Worm (Caenorhabditis elegans) whole organism, L3 larva: ENCODE results near the gene nyn-1.
A peak's percentile ranks its signal among the peaks of the same experiment; 100 is the strongest.

Experiments used
- R02D3.7 ChIP-seq: fragments of 150-350 bp; optimal IDR thresholded peaks from 2 replicates; lab custom pipeline; 2014; ENCODE audit warnings: missing biosample characterization, missing genetic modification characterization
- ZK546.5 ChIP-seq: sonication (generic microtip); optimal IDR thresholded peaks from 2 replicates; lab custom pipeline; 2017; ENCODE audit warnings: missing biosample characterization, missing genetic modification characterization
- aly-2 ChIP-seq: fragments of 150-350 bp; optimal IDR thresholded peaks from 2 replicates; lab custom pipeline; 2014; ENCODE audit warnings: missing biosample characterization, missing genetic modification characterization
- ceh-9 ChIP-seq: sonication (generic microtip); optimal IDR thresholded peaks from 2 replicates; lab custom pipeline; 2018; ENCODE audit warnings: missing biosample characterization, missing genetic modification characterization
- daf-12 ChIP-seq: fragments of 150-350 bp; optimal IDR thresholded peaks from 2 replicates; lab custom pipeline; 2014; ENCODE audit warnings: missing biosample characterization, missing genetic modification reagents, missing genetic modification characterization
- elt-2 ChIP-seq: sonication (generic microtip); optimal IDR thresholded peaks from 2 replicates; lab custom pipeline; 2016; ENCODE audit warnings: missing genetic modification reagents, mild to moderate bottlenecking, missing genetic modification characterization, missing compliant biosample characterization
- elt-3 ChIP-seq, 3 experiments: fragments of 150-350 bp in 1 of 3; sonication (generic microtip) in 2 of 3; optimal IDR thresholded peaks; 2 replicates in 2 of 3; 4 replicates in 1 of 3; lab custom pipeline; 2014 to 2017; ENCODE audit warnings: missing biosample characterization in 3 of 3, missing genetic modification characterization in 3 of 3
- eor-1 ChIP-seq, 2 experiments: fragments of 150-350 bp; optimal IDR thresholded peaks; 2 replicates each; lab custom pipeline; 2014 to 2018; ENCODE audit warnings: missing biosample characterization in 2 of 2, missing genetic modification characterization in 2 of 2
- fos-1 ChIP-seq: fragments of 150-350 bp; optimal IDR thresholded peaks from 2 replicates; lab custom pipeline; 2014; ENCODE audit warnings: missing biosample characterization, missing genetic modification characterization
- jun-1 ChIP-seq: fragments of 150-350 bp; optimal IDR thresholded peaks from 2 replicates; lab custom pipeline; 2014; ENCODE audit warnings: missing biosample characterization, missing genetic modification reagents, missing genetic modification characterization
- lin-15B ChIP-seq: fragments of 150-350 bp; optimal IDR thresholded peaks from 2 replicates; lab custom pipeline; 2014; ENCODE audit warnings: missing biosample characterization, missing genetic modification characterization
- mdl-1 ChIP-seq: fragments of 150-350 bp; optimal IDR thresholded peaks from 2 replicates; lab custom pipeline; 2014; ENCODE audit warnings: missing biosample characterization, missing genetic modification characterization
- nfya-1 ChIP-seq: sonication (generic microtip); optimal IDR thresholded peaks from 2 replicates; lab custom pipeline; 2017; ENCODE audit warnings: missing genetic modification characterization, mild to moderate bottlenecking, missing compliant biosample characterization, antibody characterized with exemption, moderate library complexity; ENCODE audit not compliant: insufficient read depth
- nhr-11 ChIP-seq: fragments of 150-350 bp; optimal IDR thresholded peaks from 2 replicates; lab custom pipeline; 2014; ENCODE audit warnings: missing biosample characterization, missing genetic modification characterization
- nhr-12 ChIP-seq: fragments of 150-350 bp; optimal IDR thresholded peaks from 2 replicates; lab custom pipeline; 2014; ENCODE audit warnings: missing biosample characterization, missing genetic modification characterization
- nhr-23 ChIP-seq: fragments of 150-350 bp; optimal IDR thresholded peaks from 2 replicates; lab custom pipeline; 2014; ENCODE audit warnings: missing biosample characterization, missing genetic modification reagents, missing genetic modification characterization
- nhr-43 ChIP-seq: sonication (generic microtip); optimal IDR thresholded peaks from 2 replicates; lab custom pipeline; 2016; ENCODE audit warnings: mild to moderate bottlenecking, missing genetic modification characterization, missing compliant biosample characterization; ENCODE audit not compliant: poor library complexity, severe bottlenecking
- nhr-77 ChIP-seq: fragments of 150-350 bp; optimal IDR thresholded peaks from 2 replicates; lab custom pipeline; 2014; ENCODE audit warnings: missing biosample characterization, missing genetic modification characterization
- pha-4 ChIP-seq: fragments of 150-350 bp; optimal IDR thresholded peaks from 2 replicates; lab custom pipeline; 2014; ENCODE audit warnings: missing biosample characterization, missing genetic modification reagents, missing genetic modification characterization
- pqm-1 ChIP-seq: fragments of 150-350 bp; optimal IDR thresholded peaks from 2 replicates; lab custom pipeline; 2017; ENCODE audit warnings: missing biosample characterization, missing genetic modification characterization, inconsistent platforms
- skn-1 ChIP-seq: fragments of 150-350 bp; optimal IDR thresholded peaks from 2 replicates; lab custom pipeline; 2014; ENCODE audit warnings: missing biosample characterization, missing genetic modification characterization
- tbx-2 ChIP-seq: sonication (generic microtip); optimal IDR thresholded peaks from 2 replicates; lab custom pipeline; 2016; ENCODE audit warnings: mild to moderate bottlenecking, missing genetic modification characterization, missing compliant biosample characterization
- unc-62 ChIP-seq: fragments of 150-350 bp; sonication (generic microtip); optimal IDR thresholded peaks from 4 replicates; lab custom pipeline; 2014; ENCODE audit warnings: missing biosample characterization, missing genetic modification reagents, missing genetic modification characterization
- zag-1 ChIP-seq: fragments of 150-350 bp; optimal IDR thresholded peaks from 2 replicates; lab custom pipeline; 2014; ENCODE audit warnings: missing biosample characterization, missing genetic modification characterization
- ztf-11 ChIP-seq: fragments of 150-350 bp; optimal IDR thresholded peaks from 2 replicates; lab custom pipeline; 2014; ENCODE audit warnings: missing biosample characterization, missing genetic modification characterization
- ztf-4 ChIP-seq: fragments of 150-350 bp; optimal IDR thresholded peaks from 2 replicates; lab custom pipeline; 2014; ENCODE audit warnings: missing biosample characterization, missing genetic modification characterization

Gene nyn-1

DNA sequence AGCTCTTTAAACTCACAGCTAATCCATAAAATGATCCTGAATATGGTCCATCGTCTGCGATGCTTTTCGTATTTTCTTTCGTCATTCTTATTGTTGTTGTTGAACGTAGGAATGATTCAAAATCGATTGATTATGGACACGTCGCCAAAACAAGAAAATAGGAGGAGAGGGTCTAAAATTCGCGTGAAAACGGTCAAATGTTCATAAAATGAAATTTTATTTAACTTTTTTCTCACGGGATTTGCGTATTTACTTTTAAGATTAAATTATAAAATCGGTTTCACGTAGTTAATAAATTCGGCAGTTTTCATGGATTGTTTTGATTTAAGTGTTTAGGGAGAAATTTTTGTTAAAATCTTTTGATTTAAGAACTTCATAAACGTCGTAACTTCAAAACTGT, 37.7 kb downstream of the nyn-1 start, which contains the start of gene C08F11.10:
Gene C08F11.10, minus strand, starts transcription at position 101 of the 400 bp plus-strand sequence.
- TF ChIP-seq pqm-1 (tag; lab: Kevin White, UChicago): no peak

ce11 chrIV:13647558-13647957, 39.3 kb downstream of the nyn-1 start, which contains the start of gene ule-4:
TSS of gene ule-4 (minus strand) at chrIV:13647658.
- no peak for TF ChIP-seq nhr-11 (tag; lab: Kevin White, UChicago)
- TF ChIP-seq daf-12 (tag; lab: Kevin White, UChicago): no peak
- no peak for TF ChIP-seq ZK546.5 (tag; lab: Kevin White, UChicago)
- no peak for TF ChIP-seq zag-1 (tag; lab: Kevin White, UChicago)
- no peak for TF ChIP-seq nfya-1
- no peak for TF ChIP-seq nhr-43 (tag; lab: Kevin White, UChicago)
- no peak for TF ChIP-seq ceh-9
- TF ChIP-seq eor-1 (tag; optimal IDR thresholded peaks at IDR 0.05; lab: Kevin White, UChicago): no peak
- TF ChIP-seq, all 47 proteins: peak for 0

DNA sequence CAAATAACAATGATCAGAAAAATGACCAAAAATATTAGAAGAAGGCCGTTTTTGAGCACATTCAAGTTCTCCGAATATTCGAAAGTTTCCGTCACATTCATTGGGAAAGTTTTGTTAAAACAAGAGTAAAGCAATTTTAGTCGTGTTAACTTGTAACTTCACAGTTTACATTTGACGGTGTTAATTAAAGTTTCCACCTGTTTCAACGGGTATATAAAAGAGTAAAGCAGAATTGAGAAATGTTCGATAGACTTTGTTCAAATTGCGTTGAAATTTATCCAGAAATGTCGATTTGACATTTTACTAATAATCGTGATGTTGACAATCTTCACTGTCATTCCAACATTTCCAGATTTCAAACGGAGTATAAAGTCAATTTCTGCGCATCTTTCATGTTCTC, 41.0 kb downstream of the nyn-1 start, which contains the start of gene srz-29:
Gene srz-29, minus strand, starts transcription at position 101 of the 400 bp plus-strand sequence.
- TF ChIP-seq eor-1 (tag; optimal IDR thresholded peaks at IDR 0.05; lab: Kevin White, UChicago): no peak
- no peak for TF ChIP-seq ztf-11 (tag; lab: Kevin White, UChicago)
- no peak for TF ChIP-seq elt-3 (tag; optimal IDR thresholded peaks at IDR 0.05; lab: Kevin White, UChicago)
- TF ChIP-seq nhr-77 (tag; lab: Kevin White, UChicago): no peak
- no peak for TF ChIP-seq unc-62 (GFP tag; lab: Kevin White, UChicago)
- TF ChIP-seq jun-1 (tag; lab: Kevin White, UChicago): no peak
- TF ChIP-seq ztf-4 (tag; lab: Kevin White, UChicago): no peak
- TF ChIP-seq daf-12 (tag; lab: Kevin White, UChicago): no peak
- TF ChIP-seq mdl-1 (tag; lab: Kevin White, UChicago): no peak
- TF ChIP-seq fos-1: no peak
- no peak for TF ChIP-seq zag-1 (tag; lab: Kevin White, UChicago)
- no peak for TF ChIP-seq pha-4

ce11 chrIV:13639027-13639426, 47.8 kb downstream of the nyn-1 start, which contains the start of gene ugt-22:
TSS of gene ugt-22 (plus strand) at chrIV:13639260.
- TF ChIP-seq skn-1 (tag; lab: Kevin White, UChicago) (peak; percentile 22), nhr-43 (tag; lab: Kevin White, UChicago) (no peak), nhr-11 (tag; lab: Kevin White, UChicago) (no peak), elt-2 (tag; lab: Kevin White, UChicago) (peak; percentile 86), pqm-1 (tag; lab: Kevin White, UChicago) (peak; percentile 83)

DNA sequence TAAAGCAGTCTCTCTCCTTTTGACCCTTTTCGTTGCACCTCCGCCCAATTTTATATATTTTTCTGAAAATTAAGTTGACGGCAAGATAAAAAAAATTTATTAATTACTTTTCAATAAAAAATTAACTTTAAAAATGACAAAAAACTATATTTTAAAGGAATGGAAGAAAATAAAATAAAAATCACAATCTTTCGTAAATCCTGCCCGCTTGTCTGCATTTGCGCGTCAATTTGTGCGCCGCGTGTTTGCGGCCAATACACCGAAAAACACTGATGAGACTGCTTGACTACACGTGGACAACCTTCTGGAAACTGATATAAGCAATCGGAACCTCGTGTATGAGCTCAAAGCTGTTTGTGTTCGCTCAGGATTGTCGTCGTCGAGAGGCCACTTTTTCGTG, 49.8 kb downstream of the nyn-1 start, which contains the start of gene C08F11.7:
Gene C08F11.7, plus strand, starts transcription at position 301 of the 400 bp plus-strand sequence.
- TF ChIP-seq nhr-23: no peak
- no peak for TF ChIP-seq elt-2 (tag; lab: Kevin White, UChicago)
- no peak for TF ChIP-seq nhr-12 (tag; lab: Kevin White, UChicago)
- TF ChIP-seq unc-62 (GFP tag; lab: Kevin White, UChicago): no peak
- no peak for TF ChIP-seq ztf-4 (tag; lab: Kevin White, UChicago)
- TF ChIP-seq R02D3.7 (tag; lab: Kevin White, UChicago): no peak
- no peak for TF ChIP-seq eor-1 (tag; optimal IDR thresholded peaks at IDR 0.05; lab: Kevin White, UChicago)
- no peak for TF ChIP-seq lin-15B
- no peak for TF ChIP-seq nhr-11 (tag; lab: Kevin White, UChicago)
- TF ChIP-seq aly-2 (tag; lab: Kevin White, UChicago): no peak
- TF ChIP-seq tbx-2 (tag; lab: Kevin White, UChicago): no peak
- TF ChIP-seq nfya-1: no peak
- TF ChIP-seq nhr-77 (tag; lab: Kevin White, UChicago): no peak
